Fruit fly (Drosophila melanogaster): ENCODE measurements around the gene Adat1.

dm6 chr2L:13841508-13841907 is 30.2 kb upstream of the Adat1 start, which contains the start of gene CG33307:
- TF ChIP-seq CG8478 (optimal IDR thresholded peaks at IDR 0.05) (no peak), Dll (optimal IDR thresholded peaks at IDR 0.05) (no peak), usp (GFP tag; optimal IDR thresholded peaks at IDR 0.05) (no peak), psq (optimal IDR thresholded peaks at IDR 0.05) (no peak), EcR (GFP tag; optimal IDR thresholded peaks at IDR 0.05) (no peak)
